Worm (Caenorhabditis elegans): ENCODE data around the gene C34D4.2.

The C34D4.2 gene

ce11 chrIV:7165723-7166122, 11.3 kb downstream of the C34D4.2 start, which contains the start of gene rpc-1:
Gene rpc-1, minus strand, starts transcription at chrIV:7165748.
- TF ChIP-seq nhr-129 (tag; optimal IDR thresholded peaks at IDR 0.05), result peak; percentile 85
- TF ChIP-seq lsy-2 (tag; optimal IDR thresholded peaks at IDR 0.05), result peak in 1 of 2 experiments; percentile 56
- TF ChIP-seq nhr-12 (tag; optimal IDR thresholded peaks at IDR 0.05), result no peak
- TF ChIP-seq C34F6.9 (tag; optimal IDR thresholded peaks at IDR 0.05), result peak; percentile 63
- TF ChIP-seq gmeb-1 (tag; optimal IDR thresholded peaks at IDR 0.05), result peak; percentile 83

- no peak for TF ChIP-seq nhr-77 (tag; optimal IDR thresholded peaks at IDR 0.05)
- no peak for TF ChIP-seq snpc-4 (tag; optimal IDR thresholded peaks at IDR 0.05)
- TF ChIP-seq ama-1 (optimal IDR thresholded peaks at IDR 0.05), result no peak
- peak in 1 of 2 experiments; percentile 37 for TF ChIP-seq mdl-1 (tag; optimal IDR thresholded peaks at IDR 0.05)
- no peak for TF ChIP-seq nhr-11 (tag; optimal IDR thresholded peaks at IDR 0.05)
- TF ChIP-seq unc-55 (GFP tag; optimal IDR thresholded peaks at IDR 0.05), result peak; percentile 55
- TF ChIP-seq nhr-129 (tag; optimal IDR thresholded peaks at IDR 0.05), result peak; percentile 26
- peak in 1 of 2 experiments; percentile 48 for TF ChIP-seq lsy-2 (tag; optimal IDR thresholded peaks at IDR 0.05)
- TF ChIP-seq peb-1 (tag; optimal IDR thresholded peaks at IDR 0.05), result no peak
- no peak for TF ChIP-seq zag-1 (tag; optimal IDR thresholded peaks at IDR 0.05)
- no peak for TF ChIP-seq ztf-11 (tag; optimal IDR thresholded peaks at IDR 0.05)
- no peak for TF ChIP-seq nhr-237 (tag; optimal IDR thresholded peaks at IDR 0.05)
- TF ChIP-seq nhr-12 (tag; optimal IDR thresholded peaks at IDR 0.05), result no peak
- no peak for TF ChIP-seq unc-39 (tag; optimal IDR thresholded peaks at IDR 0.05)
- no peak for TF ChIP-seq ztf-1 (GFP tag; conservative IDR thresholded peaks at IDR 0.05)
- TF ChIP-seq fos-1 (tag; optimal IDR thresholded peaks at IDR 0.05), result no peak
- no peak for TF ChIP-seq nhr-10 (tag; optimal IDR thresholded peaks at IDR 0.05)
- no peak for TF ChIP-seq egl-27 (tag; optimal IDR thresholded peaks at IDR 0.05)
- TF ChIP-seq C34F6.9 (tag; optimal IDR thresholded peaks at IDR 0.05), result peak; percentile 62
- TF ChIP-seq sma-9 (GFP tag; optimal IDR thresholded peaks at IDR 0.05), result peak; percentile 36
- TF ChIP-seq sma-9 (tag; optimal IDR thresholded peaks at IDR 0.05), result no peak
- TF ChIP-seq elt-3 (tag; optimal IDR thresholded peaks at IDR 0.05), result no peak
- no peak for TF ChIP-seq nhr-25 (tag; optimal IDR thresholded peaks at IDR 0.05)
These were observed 12.1 kb downstream of the C34D4.2 start, which contains the start of gene C42D4.18 for ce11 chrIV:7166553-7166952. Gene C42D4.18, plus strand, starts transcription at chrIV:7166783.

ce11 chrIV:7167983-7168760, 13.7 kb downstream of the C34D4.2 start, which contains the start of gene skr-16:
Gene skr-16, plus strand, starts transcription at chrIV:7168710.
- TF ChIP-seq lin-13 (GFP tag; optimal IDR thresholded peaks at IDR 0.05) (peak; percentile 1), nhr-129 (tag; optimal IDR thresholded peaks at IDR 0.05) (peak; percentile 0), unc-55 (GFP tag; optimal IDR thresholded peaks at IDR 0.05) (peak; percentile 31), nhr-21 (tag; optimal IDR thresholded peaks at IDR 0.05) (no peak), crh-2 (tag; optimal IDR thresholded peaks at IDR 0.05) (peak; percentile 43), C34F6.9 (tag; optimal IDR thresholded peaks at IDR 0.05) (peak; percentile 70), ztf-4 (tag; optimal IDR thresholded peaks at IDR 0.05) (no peak), sma-3 (GFP tag; optimal IDR thresholded peaks at IDR 0.05) (peak; percentile 5)

DNA sequence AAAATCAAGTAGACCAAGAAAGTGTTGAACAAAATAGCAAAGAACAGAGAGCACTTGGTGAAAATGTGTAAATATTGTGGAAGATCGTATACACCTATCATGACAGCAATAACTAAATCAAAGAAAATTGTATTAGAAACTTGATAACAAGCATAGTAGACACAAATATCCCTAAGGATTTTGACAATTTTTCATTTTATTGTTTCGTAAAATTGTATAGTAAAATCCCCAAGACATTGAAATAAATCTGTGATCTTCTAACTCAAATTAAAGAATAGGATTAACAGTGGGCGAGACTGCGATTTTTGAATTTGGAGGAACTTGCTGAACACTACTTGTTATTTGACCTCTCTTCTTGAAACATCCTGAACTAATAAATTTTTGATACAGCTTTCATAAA, 16.8 kb downstream of the C34D4.2 start, which contains the start of gene str-220:
Gene str-220 (minus strand): TSS at position 101 of the 400 bp plus-strand sequence.
- TF ChIP-seq R02D3.7 (tag; optimal IDR thresholded peaks at IDR 0.05) (no peak), alr-1 (tag; optimal IDR thresholded peaks at IDR 0.05) (no peak), unc-62 (GFP tag; optimal IDR thresholded peaks at IDR 0.05) (no peak), C34F6.9 (tag; optimal IDR thresholded peaks at IDR 0.05) (no peak), nhr-10 (tag; optimal IDR thresholded peaks at IDR 0.05) (no peak), ceh-82 (tag; optimal IDR thresholded peaks at IDR 0.05) (no peak)

ce11 chrIV:7173489-7173888, 19.0 kb downstream of the C34D4.2 start, which contains the start of gene str-1:
Gene str-1, plus strand, starts transcription at chrIV:7173789.
- TF ChIP-seq fos-1 (tag; optimal IDR thresholded peaks at IDR 0.05), result no peak
- TF ChIP-seq mdl-1 (tag; optimal IDR thresholded peaks at IDR 0.05), result no peak
- TF ChIP-seq dmd-4 (tag; optimal IDR thresholded peaks at IDR 0.05), result no peak
- no peak for TF ChIP-seq F13H6.1 (tag; optimal IDR thresholded peaks at IDR 0.05)
- TF ChIP-seq nhr-10 (tag; optimal IDR thresholded peaks at IDR 0.05), result no peak
- TF ChIP-seq blmp-1 (tag; optimal IDR thresholded peaks at IDR 0.05; ENCODE audit: insufficient read depth), result no peak
- TF ChIP-seq sem-4 (tag; optimal IDR thresholded peaks at IDR 0.05), result no peak
- no peak for TF ChIP-seq unc-62 (GFP tag; optimal IDR thresholded peaks at IDR 0.05)
- TF ChIP-seq ceh-16 (tag; optimal IDR thresholded peaks at IDR 0.05), result no peak
- no peak for TF ChIP-seq alr-1 (tag; optimal IDR thresholded peaks at IDR 0.05)
- TF ChIP-seq ztf-4 (tag; optimal IDR thresholded peaks at IDR 0.05), result no peak

Measured in whole organism, L2 larva.